Worm (Caenorhabditis elegans) whole organism, L1 larva: ENCODE data around the gene nhr-206.

Experiments used
- aha-1 ChIP-seq: fragments of 150-350 bp; optimal IDR thresholded peaks from 2 replicates; lab custom pipeline; 2014; ENCODE audit warnings: missing biosample characterization, missing genetic modification characterization
- ces-1 ChIP-seq: fragments of 150-350 bp; optimal IDR thresholded peaks from 2 replicates; lab custom pipeline; 2014; ENCODE audit warnings: missing biosample characterization, missing genetic modification reagents, missing genetic modification characterization
- fkh-10 ChIP-seq: sonication (generic microtip); optimal IDR thresholded peaks from 2 replicates; lab custom pipeline; 2017; ENCODE audit warnings: missing biosample characterization, missing genetic modification reagents, missing genetic modification characterization
- irx-1 ChIP-seq: sonication (generic microtip); optimal IDR thresholded peaks from 2 replicates; lab custom pipeline; 2016; ENCODE audit warnings: missing genetic modification characterization, missing compliant biosample characterization
- nhr-12 ChIP-seq: sonication (generic microtip); optimal IDR thresholded peaks from 2 replicates; lab custom pipeline; 2017; ENCODE audit warnings: missing biosample characterization, missing genetic modification characterization
- nhr-19 ChIP-seq: fragments of 200-800 bp; sonication (Bioruptor generic); conservative IDR thresholded peaks from 2 replicates; pipeline ENCODE4 v1.3.6; 2022; ENCODE audit warnings: missing genetic modification characterization, missing compliant biosample characterization
- nhr-47 ChIP-seq: sonication (generic microtip); optimal IDR thresholded peaks from 2 replicates; lab custom pipeline; 2016; ENCODE audit warnings: mild to moderate bottlenecking, missing genetic modification characterization, moderate library complexity, missing compliant biosample characterization
- nhr-76 ChIP-seq: sonication (generic microtip); optimal IDR thresholded peaks from 2 replicates; lab custom pipeline; 2017; ENCODE audit warnings: missing biosample characterization, missing genetic modification characterization
- skn-1 ChIP-seq: fragments of 150-350 bp; optimal IDR thresholded peaks from 2 replicates; lab custom pipeline; 2014; ENCODE audit warnings: missing biosample characterization, missing genetic modification characterization
- snu-23 ChIP-seq: sonication (generic microtip); optimal IDR thresholded peaks from 2 replicates; lab custom pipeline; 2016; ENCODE audit warnings: missing genetic modification characterization, missing compliant biosample characterization
- sptf-1 ChIP-seq: fragments of 150-350 bp; optimal IDR thresholded peaks from 2 replicates; lab custom pipeline; 2014; ENCODE audit warnings: missing biosample characterization, missing genetic modification characterization
- unc-130 ChIP-seq: fragments of 150-350 bp; optimal IDR thresholded peaks from 2 replicates; lab custom pipeline; 2017; ENCODE audit warnings: missing biosample characterization, missing genetic modification characterization, inconsistent platforms

ce11 chrV:12137942-12138341 lies 46.1 kb downstream of the nhr-206 start:
- TF ChIP-seq nhr-19 (GFP tag; lab: Robert Waterston, UW) (no peak), fkh-10 (GFP tag; lab: Kevin White, UChicago) (no peak), snu-23 (GFP tag; lab: Kevin White, UChicago) (no peak), unc-130 (tag; lab: Kevin White, UChicago) (no peak), nhr-12 (tag; lab: Kevin White, UChicago) (no peak), aha-1 (tag; lab: Kevin White, UChicago) (no peak), nhr-47 (tag; lab: Kevin White, UChicago) (no peak), skn-1 (tag; lab: Kevin White, UChicago) (no peak), ces-1 (GFP tag; lab: Kevin White, UChicago) (no peak), nhr-76 (tag; lab: Kevin White, UChicago) (no peak), sptf-1 (tag; lab: Kevin White, UChicago) (no peak), irx-1 (tag; lab: Kevin White, UChicago) (no peak)
